Fruit fly (Drosophila melanogaster): ENCODE measurements around the gene mtSSB.

Gene mtSSB

DNA sequence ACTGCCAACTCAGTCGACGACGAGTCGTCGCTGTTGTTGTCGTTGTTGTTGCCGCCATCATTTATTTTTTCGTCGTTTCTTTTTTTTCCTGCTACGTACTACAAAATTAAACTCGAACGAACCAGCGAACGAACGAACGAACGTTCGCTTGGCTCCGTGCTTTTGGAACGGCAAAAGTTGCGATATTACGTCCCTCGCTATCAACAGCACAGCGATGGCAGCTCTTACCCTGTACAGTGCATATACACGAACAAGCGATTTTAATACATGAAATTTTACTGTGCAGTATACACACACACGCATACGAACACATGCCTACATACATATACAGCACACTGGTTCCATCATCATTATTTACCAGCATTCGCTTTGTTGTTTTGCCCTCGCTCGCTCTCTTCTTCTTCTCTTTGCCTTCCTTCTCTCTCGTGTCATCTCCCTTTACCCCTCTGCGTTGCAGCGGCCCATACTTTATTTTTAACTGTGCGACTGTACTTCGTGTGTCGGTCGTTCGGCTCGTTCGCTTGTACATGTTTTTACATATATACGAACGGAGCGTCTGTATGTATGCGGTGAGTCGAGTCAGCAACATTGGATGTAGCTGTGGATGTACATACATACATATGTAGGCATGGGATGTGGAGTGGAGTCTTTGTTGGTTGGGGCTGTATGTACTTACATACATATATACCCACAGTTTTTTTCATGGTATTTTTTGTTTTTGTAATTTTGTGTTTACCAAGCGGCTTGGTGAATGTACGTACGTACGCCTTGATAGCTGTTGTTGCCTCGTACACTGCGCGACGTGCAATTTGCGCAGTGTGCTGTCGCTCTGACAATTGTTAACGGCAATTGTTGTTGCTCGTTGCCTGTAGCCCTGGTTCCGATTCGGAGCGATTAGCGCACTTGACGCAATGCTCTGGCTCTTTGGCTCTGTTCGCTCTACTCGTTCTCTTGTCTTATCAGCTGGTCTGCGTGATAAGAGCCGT, 45.1 kb upstream of the mtSSB start (continued):
- peak; percentile 63 for TF ChIP-seq Hmr (GFP tag; optimal IDR thresholded peaks at IDR 0.05)
- peak; percentile 76 for TF ChIP-seq corto (GFP tag; optimal IDR thresholded peaks at IDR 0.05)
- TF ChIP-seq CG9437 (GFP tag; optimal IDR thresholded peaks at IDR 0.05): peak; percentile 45
- TF ChIP-seq CG14050 (GFP tag; IDR thresholded peaks at IDR 0.05): no peak
- peak; percentile 88 for TF ChIP-seq CG11504 (tag; optimal IDR thresholded peaks at IDR 0.05)
- TF ChIP-seq Lhr (GFP tag; optimal IDR thresholded peaks at IDR 0.05): no peak
- no peak for TF ChIP-seq CG7372 (GFP tag; IDR thresholded peaks at IDR 0.05)
- peak; percentile 30 for TF ChIP-seq ERR (GFP tag; optimal IDR thresholded peaks at IDR 0.05)
- no peak for TF ChIP-seq Drgx (GFP tag; IDR thresholded peaks at IDR 0.05)
- peak in 1 of 3 experiments; percentile 60 for TF ChIP-seq Stat92E (GFP tag; optimal IDR thresholded peaks at IDR 0.05)
- TF ChIP-seq eyg (GFP tag; optimal IDR thresholded peaks at IDR 0.05): peak; percentile 12
- TF ChIP-seq CG11247 (GFP tag; IDR thresholded peaks at IDR 0.05): no peak
- TF ChIP-seq CG13624 (GFP tag; optimal IDR thresholded peaks at IDR 0.05): peak; percentile 74
- TF ChIP-seq CG17359 (tag; optimal IDR thresholded peaks at IDR 0.05): peak; percentile 26
- TF ChIP-seq CG4820 (GFP tag; optimal IDR thresholded peaks at IDR 0.05): peak; percentile 45
- no peak for TF ChIP-seq CG4404 (GFP tag; IDR thresholded peaks at IDR 0.05)
- TF ChIP-seq eve (GFP tag; optimal IDR thresholded peaks at IDR 0.05): no peak
- no peak for TF ChIP-seq CG7963 (GFP tag; IDR thresholded peaks at IDR 0.05; ENCODE audit: partially characterized antibody)
- peak; percentile 92 for TF ChIP-seq sens (GFP tag)
- peak; percentile 12 for TF ChIP-seq Side (GFP tag; optimal IDR thresholded peaks at IDR 0.05)
- peak; percentile 37 for TF ChIP-seq maf-S (GFP tag; optimal IDR thresholded peaks at IDR 0.05)
- no peak for TF ChIP-seq az2 (GFP tag; optimal IDR thresholded peaks at IDR 0.05)
- TF ChIP-seq gfzf (GFP tag; optimal IDR thresholded peaks at IDR 0.05): no peak
- TF ChIP-seq h (optimal IDR thresholded peaks at IDR 0.05): no peak
- TF ChIP-seq CG6765 (GFP tag; optimal IDR thresholded peaks at IDR 0.05): peak; percentile 66
- no peak for TF ChIP-seq CG13287 (GFP tag; IDR thresholded peaks at IDR 0.05; ENCODE audit: partially characterized antibody)
- no peak for TF ChIP-seq CG4360 (GFP tag; IDR thresholded peaks at IDR 0.05)
- no peak for TF ChIP-seq CG10959 (GFP tag; IDR thresholded peaks at IDR 0.05)
- no peak for TF ChIP-seq Sox100B (GFP tag; optimal IDR thresholded peaks at IDR 0.05)
- TF ChIP-seq vfl (GFP tag; optimal IDR thresholded peaks at IDR 0.05): no peak
- no peak for TF ChIP-seq zen2 (GFP tag; IDR thresholded peaks at IDR 0.05; ENCODE audit: partially characterized antibody)
- no peak for TF ChIP-seq dan (GFP tag; IDR thresholded peaks at IDR 0.05)
- no peak for TF ChIP-seq CG30020 (tag; optimal IDR thresholded peaks at IDR 0.05)
- TF ChIP-seq dmrt11E (tag; optimal IDR thresholded peaks at IDR 0.05): no peak
- TF ChIP-seq Ravus (GFP tag; IDR thresholded peaks at IDR 0.05): no peak
- TF ChIP-seq repo (GFP tag; optimal IDR thresholded peaks at IDR 0.05): no peak
- no peak for TF ChIP-seq ken (GFP tag; IDR thresholded peaks at IDR 0.05)
- TF ChIP-seq Gug (GFP tag; IDR thresholded peaks at IDR 0.05): peak; percentile 47; the same call in 3 of the 4 replicates
- TF ChIP-seq rib (GFP tag; IDR thresholded peaks at IDR 0.05): no peak
- TF ChIP-seq sqz (GFP tag; optimal IDR thresholded peaks at IDR 0.05): peak; percentile 96
- TF ChIP-seq gt (GFP tag; IDR thresholded peaks at IDR 0.05): no peak
- TF ChIP-seq CG13775 (GFP tag; optimal IDR thresholded peaks at IDR 0.05): peak; percentile 20
- no peak for TF ChIP-seq E2f2 (GFP tag; IDR thresholded peaks at IDR 0.05)
- TF ChIP-seq otp (GFP tag; IDR thresholded peaks at IDR 0.05): no peak
- peak; percentile 40 for TF ChIP-seq nerfin-1 (tag; optimal IDR thresholded peaks at IDR 0.05)
- no peak for TF ChIP-seq usp (GFP tag; optimal IDR thresholded peaks at IDR 0.05)
- TF ChIP-seq CG18619 (GFP tag; optimal IDR thresholded peaks at IDR 0.05): peak; percentile 53
- no peak for TF ChIP-seq MBD-R2 (GFP tag; IDR thresholded peaks at IDR 0.05)
- no peak for TF ChIP-seq CkIIα-i1 (GFP tag; IDR thresholded peaks at IDR 0.05)
- no peak for TF ChIP-seq CG17802 (tag; optimal IDR thresholded peaks at IDR 0.05)

Data from whole organism, embryonic.